Worm (Caenorhabditis elegans): ENCODE data around the gene gadr-4.

The gadr-4 gene

DNA sequence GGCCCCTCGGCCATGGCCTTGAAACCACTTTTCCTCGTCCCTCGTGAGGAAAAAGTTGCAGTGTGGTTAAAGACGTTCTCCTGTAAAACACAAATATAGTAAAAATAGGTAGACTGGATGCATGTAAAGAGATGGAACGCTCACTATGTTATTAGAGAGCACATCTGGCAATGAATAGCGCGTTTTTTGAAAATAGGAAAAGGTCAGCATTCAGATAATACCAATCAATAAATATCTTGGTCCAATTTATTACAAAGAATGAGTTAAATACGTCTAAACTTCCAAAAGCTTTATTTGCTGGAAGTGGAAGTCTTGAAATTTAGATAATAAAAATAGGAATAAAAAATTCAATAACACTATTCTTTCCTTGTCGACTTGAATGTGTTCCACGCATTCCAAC, at the start of gene gadr-4:
Gene gadr-4, minus strand, starts transcription at position 101 of the 400 bp plus-strand sequence.
- TF ChIP-seq unc-55 (GFP tag; optimal IDR thresholded peaks at IDR 0.05) (no peak), nhr-21 (tag; optimal IDR thresholded peaks at IDR 0.05) (no peak), elt-3 (tag; optimal IDR thresholded peaks at IDR 0.05) (no peak), ztf-11 (tag; optimal IDR thresholded peaks at IDR 0.05) (no peak), nhr-23 (tag; optimal IDR thresholded peaks at IDR 0.05) (no peak), nhr-129 (tag; optimal IDR thresholded peaks at IDR 0.05) (no peak), ceh-16 (tag; optimal IDR thresholded peaks at IDR 0.05) (no peak), mbf-1 (tag; optimal IDR thresholded peaks at IDR 0.05) (no peak), Y55F3AM.14 (GFP tag; optimal IDR thresholded peaks at IDR 0.05) (no peak), unc-39 (tag; optimal IDR thresholded peaks at IDR 0.05) (no peak), lin-13 (GFP tag; optimal IDR thresholded peaks at IDR 0.05) (no peak), nhr-12 (tag; optimal IDR thresholded peaks at IDR 0.05) (no peak), egl-27 (tag; optimal IDR thresholded peaks at IDR 0.05) (no peak)

DNA sequence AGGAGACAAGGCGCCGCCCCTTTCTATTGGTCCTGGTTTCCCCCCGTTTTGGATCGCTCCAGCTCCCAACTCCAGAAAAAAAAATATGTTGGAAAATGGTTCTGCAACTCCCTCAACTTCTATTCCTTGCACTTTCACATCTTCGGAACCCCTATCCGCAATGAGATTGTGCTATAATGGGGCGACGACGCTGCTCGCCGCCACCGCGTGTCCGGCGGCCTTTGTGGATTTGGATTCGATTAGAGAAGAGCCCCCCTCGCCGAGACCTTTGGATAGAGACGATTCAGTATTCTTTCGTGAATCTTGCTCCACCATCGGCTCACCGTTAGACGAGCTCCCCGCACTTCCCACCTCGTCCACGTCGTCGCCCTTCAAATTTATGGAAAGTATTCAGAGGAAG, 44.8 kb upstream of the gadr-4 start:
- TF ChIP-seq sma-9 (GFP tag; optimal IDR thresholded peaks at IDR 0.05) (no peak), sma-9 (tag; optimal IDR thresholded peaks at IDR 0.05) (no peak), C34F6.9 (tag; optimal IDR thresholded peaks at IDR 0.05) (no peak), unc-62 (GFP tag; optimal IDR thresholded peaks at IDR 0.05) (no peak), aly-2 (tag; optimal IDR thresholded peaks at IDR 0.05) (no peak), lsy-2 (tag; optimal IDR thresholded peaks at IDR 0.05) (no peak), elt-1 (tag; optimal IDR thresholded peaks at IDR 0.05) (no peak), egl-27 (tag; optimal IDR thresholded peaks at IDR 0.05) (no peak), gmeb-1 (tag; optimal IDR thresholded peaks at IDR 0.05) (no peak), ZK546.5 (tag; optimal IDR thresholded peaks at IDR 0.05) (no peak), snpc-4 (tag; optimal IDR thresholded peaks at IDR 0.05) (no peak), unc-55 (GFP tag; optimal IDR thresholded peaks at IDR 0.05) (no peak)

DNA sequence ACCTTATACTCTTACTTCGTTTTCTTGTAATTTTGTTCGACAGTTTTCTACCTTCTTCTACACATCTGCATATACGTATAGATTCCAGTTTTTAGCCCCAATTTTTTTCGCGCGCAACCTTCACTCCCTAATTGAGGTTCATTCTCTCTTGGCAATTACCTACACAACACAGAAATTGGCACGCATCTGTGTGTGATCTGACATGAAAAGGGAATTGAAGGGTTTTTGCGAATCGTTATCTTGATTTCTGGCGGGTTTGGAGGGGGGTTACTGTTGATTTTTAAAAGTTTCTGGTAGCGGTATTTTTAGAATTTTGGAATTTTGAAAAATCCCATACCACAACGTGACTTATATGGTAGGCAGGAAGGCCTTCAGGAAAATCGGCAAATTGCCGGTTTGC, 40.3 kb upstream of the gadr-4 start:
- no peak for TF ChIP-seq dmd-4 (tag; optimal IDR thresholded peaks at IDR 0.05)
- TF ChIP-seq ceh-82 (tag; optimal IDR thresholded peaks at IDR 0.05), result no peak
- no peak for TF ChIP-seq lin-13 (GFP tag; optimal IDR thresholded peaks at IDR 0.05)
- no peak for TF ChIP-seq nhr-25 (tag; optimal IDR thresholded peaks at IDR 0.05)
- no peak for TF ChIP-seq unc-39 (tag; optimal IDR thresholded peaks at IDR 0.05)
- no peak for TF ChIP-seq zag-1 (tag; optimal IDR thresholded peaks at IDR 0.05)
- no peak for TF ChIP-seq egl-27 (tag; optimal IDR thresholded peaks at IDR 0.05)
- TF ChIP-seq unc-62 (GFP tag; optimal IDR thresholded peaks at IDR 0.05), result no peak
- TF ChIP-seq alr-1 (tag; optimal IDR thresholded peaks at IDR 0.05), result no peak
- TF ChIP-seq C34F6.9 (tag; optimal IDR thresholded peaks at IDR 0.05), result no peak
- TF ChIP-seq F13H6.1 (tag; optimal IDR thresholded peaks at IDR 0.05), result no peak
- TF ChIP-seq lsy-2 (tag; optimal IDR thresholded peaks at IDR 0.05), result no peak
- no peak for TF ChIP-seq ama-1 (optimal IDR thresholded peaks at IDR 0.05)
- TF ChIP-seq elt-3 (tag; optimal IDR thresholded peaks at IDR 0.05), result no peak
- no peak for TF ChIP-seq snpc-4 (tag; optimal IDR thresholded peaks at IDR 0.05)
- TF ChIP-seq nhr-23 (tag; optimal IDR thresholded peaks at IDR 0.05), result no peak
- TF ChIP-seq nhr-237 (tag; optimal IDR thresholded peaks at IDR 0.05), result no peak
- no peak for TF ChIP-seq fos-1 (tag; optimal IDR thresholded peaks at IDR 0.05)

DNA sequence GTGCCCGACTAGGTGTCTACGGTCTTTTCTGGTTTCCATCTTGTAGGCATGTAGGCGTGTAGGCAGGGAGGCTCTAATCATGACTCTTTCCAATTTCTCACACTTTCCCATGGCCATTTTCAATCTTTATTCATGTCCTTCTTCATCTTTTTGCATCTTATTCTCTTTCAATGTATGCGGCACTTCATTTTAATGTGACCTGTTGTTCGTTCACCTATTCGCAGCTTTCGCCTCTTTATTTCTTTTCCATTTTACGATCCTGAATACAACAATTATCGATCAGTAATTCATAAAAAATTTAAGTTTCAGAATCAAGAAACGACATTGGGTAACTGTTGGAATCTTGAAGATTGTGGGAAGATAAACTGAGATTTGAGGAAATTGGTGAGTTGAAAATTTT, 38.1 kb upstream of the gadr-4 start, which contains the start of gene rhgf-2:
Gene rhgf-2, plus strand, starts transcription at position 301 of the 400 bp plus-strand sequence.
- TF ChIP-seq elt-1 (tag; optimal IDR thresholded peaks at IDR 0.05), result no peak
- no peak for TF ChIP-seq nhr-77 (tag; optimal IDR thresholded peaks at IDR 0.05)
- no peak for TF ChIP-seq nhr-12 (tag; optimal IDR thresholded peaks at IDR 0.05)
- TF ChIP-seq mbf-1 (tag; optimal IDR thresholded peaks at IDR 0.05), result no peak
- no peak for TF ChIP-seq nhr-237 (tag; optimal IDR thresholded peaks at IDR 0.05)
- no peak for TF ChIP-seq F13H6.1 (tag; optimal IDR thresholded peaks at IDR 0.05)
- TF ChIP-seq mdl-1 (tag; optimal IDR thresholded peaks at IDR 0.05), result no peak
- TF ChIP-seq ztf-1 (GFP tag; conservative IDR thresholded peaks at IDR 0.05), result no peak
- TF ChIP-seq snpc-4 (tag; optimal IDR thresholded peaks at IDR 0.05), result no peak
- TF ChIP-seq nhr-129 (tag; optimal IDR thresholded peaks at IDR 0.05), result no peak
- TF ChIP-seq ceh-16 (tag; optimal IDR thresholded peaks at IDR 0.05), result no peak
- no peak for TF ChIP-seq aly-2 (tag; optimal IDR thresholded peaks at IDR 0.05)
- no peak for TF ChIP-seq blmp-1 (tag; optimal IDR thresholded peaks at IDR 0.05; ENCODE audit: insufficient read depth)
- TF ChIP-seq sma-9 (GFP tag; optimal IDR thresholded peaks at IDR 0.05), result no peak
- no peak for TF ChIP-seq sma-9 (tag; optimal IDR thresholded peaks at IDR 0.05)
- TF ChIP-seq ztf-4 (tag; optimal IDR thresholded peaks at IDR 0.05), result no peak
- no peak for TF ChIP-seq ZK546.5 (tag; optimal IDR thresholded peaks at IDR 0.05)
- TF ChIP-seq dmd-4 (tag; optimal IDR thresholded peaks at IDR 0.05), result no peak
- TF ChIP-seq nhr-10 (tag; optimal IDR thresholded peaks at IDR 0.05), result no peak
- TF ChIP-seq unc-55 (GFP tag; optimal IDR thresholded peaks at IDR 0.05), result no peak

All from whole organism, L2 larva.